Fruit fly (Drosophila melanogaster): ENCODE measurements around the gene CG18418.

dm6 chr3L:4720510-4721157 is 30.8 kb upstream of the CG18418 start:
- TF ChIP-seq ey (GFP tag; optimal IDR thresholded peaks at IDR 0.05) (no peak), jim (GFP tag; optimal IDR thresholded peaks at IDR 0.05) (no peak), lola (GFP tag; optimal IDR thresholded peaks at IDR 0.05) (no peak), Myc (optimal IDR thresholded peaks at IDR 0.05) (no peak), h (GFP tag; optimal IDR thresholded peaks at IDR 0.05) (no peak), dl (GFP tag; optimal IDR thresholded peaks at IDR 0.05; ENCODE audit: insufficient read depth in 1 of 2, partially characterized antibody in 2 of 2) (no peak), Mio (GFP tag; optimal IDR thresholded peaks at IDR 0.05) (no peak), psq (GFP tag; optimal IDR thresholded peaks at IDR 0.05) (no peak), OdsH (GFP tag; optimal IDR thresholded peaks at IDR 0.05) (no peak), Dfd (GFP tag; optimal IDR thresholded peaks at IDR 0.05) (peak; percentile 31), woc (GFP tag; optimal IDR thresholded peaks at IDR 0.05) (no peak)

All from whole organism, wandering third instar larva.